Worm (Caenorhabditis elegans) whole organism, early embryonic: Measurements from ENCODE around the gene nspe-1.

Experiments
- ama-1 ChIP-seq: fragments of 150-350 bp; optimal IDR thresholded peaks from 2 replicates; lab custom pipeline; 2014
- tbx-11 ChIP-seq: fragments of 200-800 bp; sonication (Bioruptor generic); IDR thresholded peaks from 2 replicates; pipeline ENCODE4 v1.3.6; 2022; ENCODE audit warnings: missing genetic modification characterization, missing compliant biosample characterization

DNA sequence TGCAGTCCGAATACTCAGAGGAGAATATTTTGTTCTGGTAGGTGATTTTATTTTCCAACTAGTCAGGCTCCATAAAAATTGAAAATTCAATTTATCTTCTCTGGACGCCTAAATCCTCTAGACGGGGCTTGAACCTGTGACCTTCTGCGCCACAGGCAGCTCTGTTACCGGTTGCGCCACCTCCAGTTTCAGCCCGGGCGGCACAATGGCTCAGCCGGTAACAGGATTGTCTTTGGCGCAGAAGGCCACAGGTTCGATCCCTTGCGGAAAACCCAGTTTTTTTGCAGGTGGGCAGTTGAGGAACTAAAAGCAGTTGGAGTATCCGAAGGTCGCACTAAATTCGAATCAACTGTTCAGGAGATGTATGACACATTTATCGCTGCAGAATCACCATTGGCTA is 49.2 kb upstream of the nspe-1 start:
- TF ChIP-seq tbx-11 (GFP tag; lab: Robert Waterston, UW): no peak
- no peak for TF ChIP-seq ama-1 (lab: Kevin White, UChicago)
